Fruit fly (Drosophila melanogaster): ENCODE results near the gene CG34284.

DNA sequence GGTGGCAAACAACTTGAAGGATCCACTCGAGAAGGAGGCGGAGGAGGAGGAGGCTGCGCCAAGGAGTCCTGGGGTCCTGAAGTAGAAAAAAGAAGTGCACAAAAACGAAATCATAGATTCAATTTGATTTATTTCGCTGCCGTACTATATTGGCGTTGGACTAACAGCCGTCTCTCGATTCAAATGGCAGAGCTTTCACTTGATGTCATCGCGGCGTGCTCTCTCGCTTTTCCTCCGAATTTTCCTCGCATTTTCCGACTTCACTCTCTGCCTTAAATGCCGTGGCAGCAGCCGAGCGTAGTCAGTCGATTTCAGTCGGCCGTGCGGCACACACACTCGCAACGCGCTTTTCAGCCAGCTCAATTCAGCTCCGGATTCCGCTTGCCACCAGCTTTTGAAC lies 47.2 kb upstream of the CG34284 start, which contains the start of gene CG43732:
- no peak for TF ChIP-seq CG9705 (GFP tag; optimal IDR thresholded peaks at IDR 0.05)
- no peak for TF ChIP-seq psq (GFP tag; optimal IDR thresholded peaks at IDR 0.05)
- TF ChIP-seq fru (GFP tag; optimal IDR thresholded peaks at IDR 0.05), result no peak
- TF ChIP-seq Myc (optimal IDR thresholded peaks at IDR 0.05), result no peak
- no peak for TF ChIP-seq lola (GFP tag; optimal IDR thresholded peaks at IDR 0.05)
- TF ChIP-seq usp (GFP tag; optimal IDR thresholded peaks at IDR 0.05), result no peak
- no peak for TF ChIP-seq h (GFP tag; optimal IDR thresholded peaks at IDR 0.05)
